Worm (Caenorhabditis elegans) whole organism, L1 larva: ENCODE results near the gene prx-19.

Experiments used
- aha-1 ChIP-seq: fragments of 150-350 bp; optimal IDR thresholded peaks from 2 replicates; lab custom pipeline; 2014; ENCODE audit warnings: missing biosample characterization, missing genetic modification characterization
- aly-2 ChIP-seq: fragments of 150-350 bp; optimal IDR thresholded peaks from 2 replicates; lab custom pipeline; 2014; ENCODE audit warnings: missing biosample characterization, missing genetic modification characterization
- ama-1 ChIP-seq: fragments of 150-350 bp; optimal IDR thresholded peaks from 2 replicates; lab custom pipeline; 2014
- blmp-1 ChIP-seq: fragments of 150-350 bp; optimal IDR thresholded peaks from 2 replicates; lab custom pipeline; 2014; ENCODE audit warnings: missing biosample characterization, missing genetic modification characterization
- ceh-8 ChIP-seq: fragments of 200-800 bp; sonication (Bioruptor generic); optimal IDR thresholded peaks from 2 replicates; lab custom pipeline; 2018; ENCODE audit warnings: mild to moderate bottlenecking, missing genetic modification characterization, moderate library complexity, missing compliant biosample characterization
- ceh-90 ChIP-seq: sonication (generic microtip); optimal IDR thresholded peaks from 2 replicates; lab custom pipeline; 2016; ENCODE audit warnings: missing genetic modification characterization, missing compliant biosample characterization
- ces-1 ChIP-seq: fragments of 150-350 bp; optimal IDR thresholded peaks from 2 replicates; lab custom pipeline; 2014; ENCODE audit warnings: missing biosample characterization, missing genetic modification reagents, missing genetic modification characterization
- dpl-1 ChIP-seq, 3 experiments: fragments of 150-350 bp in 2 of 3; sonication (generic microtip) in 1 of 3; optimal IDR thresholded peaks; 2 replicates each; lab custom pipeline; 2014 to 2017; ENCODE audit warnings: missing biosample characterization in 3 of 3, missing genetic modification characterization in 3 of 3, missing genetic modification reagents in 3 of 3
- dsc-1 ChIP-seq: sonication (generic microtip); optimal IDR thresholded peaks from 2 replicates; lab custom pipeline; 2016; ENCODE audit warnings: mild to moderate bottlenecking, missing genetic modification characterization, missing compliant biosample characterization
- efl-1 ChIP-seq, 4 experiments: fragments of 150-350 bp; optimal IDR thresholded peaks in 3 of 4; peaks in 1 of 4; 1 replicate in 1 of 4; 2 replicates in 3 of 4; lab custom pipeline; 2014; ENCODE audit warnings: missing biosample characterization in 2 of 4, missing genetic modification characterization in 2 of 4, missing genetic modification reagents in 2 of 4
- efl-3 ChIP-seq: fragments of 200-800 bp; sonication (Bioruptor generic); optimal IDR thresholded peaks from 2 replicates; lab custom pipeline; 2018; ENCODE audit warnings: mild to moderate bottlenecking, missing genetic modification characterization, missing compliant biosample characterization
- egl-13 ChIP-seq: sonication (generic microtip); optimal IDR thresholded peaks from 2 replicates; lab custom pipeline; 2016; ENCODE audit warnings: missing genotype, missing genetic modification reagents, missing genetic modification characterization, missing compliant biosample characterization
- egl-27 ChIP-seq, 2 experiments: fragments of 150-350 bp in 1 of 2; sonication (generic microtip); optimal IDR thresholded peaks; 3 replicates each; lab custom pipeline; 2017 to 2018; ENCODE audit warnings: missing biosample characterization in 2 of 2, missing genetic modification characterization in 2 of 2, missing genetic modification reagents in 2 of 2
- ets-5 ChIP-seq: fragments of 200-800 bp; sonication (Bioruptor generic); IDR thresholded peaks from 2 replicates; pipeline ENCODE4 v1.3.6; 2022; ENCODE audit warnings: missing genetic modification characterization, missing compliant biosample characterization
- fkh-10 ChIP-seq: sonication (generic microtip); optimal IDR thresholded peaks from 2 replicates; lab custom pipeline; 2017; ENCODE audit warnings: missing biosample characterization, missing genetic modification reagents, missing genetic modification characterization
- fkh-8 ChIP-seq: sonication (generic microtip); optimal IDR thresholded peaks from 2 replicates; lab custom pipeline; 2016; ENCODE audit warnings: mild to moderate bottlenecking, missing genetic modification characterization, missing compliant biosample characterization
- fos-1 ChIP-seq: fragments of 150-350 bp; optimal IDR thresholded peaks from 2 replicates; lab custom pipeline; 2014; ENCODE audit warnings: missing biosample characterization, missing genetic modification characterization
- grh-1 ChIP-seq: fragments of 200-800 bp; sonication (Bioruptor generic); IDR thresholded peaks from 2 replicates; pipeline ENCODE4 v1.3.6; 2022; ENCODE audit warnings: missing genetic modification reagents, missing genetic modification characterization, missing compliant biosample characterization
- hlh-17 ChIP-seq: fragments of 200-800 bp; sonication (Bioruptor generic); optimal IDR thresholded peaks from 2 replicates; lab custom pipeline; 2018; ENCODE audit warnings: missing genetic modification characterization, mild to moderate bottlenecking, missing compliant biosample characterization, moderate library complexity, borderline replicate concordance
- isw-1 ChIP-seq: fragments of 200-800 bp; sonication (Bioruptor generic); IDR thresholded peaks from 2 replicates; pipeline ENCODE4 v1.3.6; 2022; ENCODE audit warnings: missing genetic modification characterization, missing compliant biosample characterization
- jun-1 ChIP-seq: fragments of 150-350 bp; optimal IDR thresholded peaks from 2 replicates; lab custom pipeline; 2014; ENCODE audit warnings: missing biosample characterization, missing genetic modification reagents, missing genetic modification characterization
- lin-13 ChIP-seq: fragments of 150-350 bp; optimal IDR thresholded peaks from 2 replicates; lab custom pipeline; 2014; ENCODE audit warnings: missing biosample characterization, missing genetic modification reagents, missing genetic modification characterization
- lin-14 ChIP-seq: fragments of 200-800 bp; sonication (Bioruptor generic); optimal IDR thresholded peaks from 2 replicates; lab custom pipeline; 2018; ENCODE audit warnings: mild to moderate bottlenecking, missing genetic modification characterization, moderate library complexity, missing compliant biosample characterization
- lin-15B ChIP-seq: fragments of 150-350 bp; sonication (generic microtip); optimal IDR thresholded peaks from 3 replicates; lab custom pipeline; 2014; ENCODE audit warnings: missing biosample characterization, missing genetic modification characterization
- lin-39 ChIP-seq: fragments of 150-350 bp; optimal IDR thresholded peaks from 2 replicates; lab custom pipeline; 2014; ENCODE audit warnings: missing biosample characterization, missing genetic modification reagents, missing genetic modification characterization
- lir-3 ChIP-seq: sonication (generic microtip); optimal IDR thresholded peaks from 2 replicates; lab custom pipeline; 2016; ENCODE audit warnings: mild to moderate bottlenecking, missing genetic modification characterization, moderate library complexity, missing compliant biosample characterization; ENCODE audit not compliant: poor library complexity
- lsy-2 ChIP-seq, 2 experiments: fragments of 150-350 bp; optimal IDR thresholded peaks; 2 replicates each; lab custom pipeline; 2014; ENCODE audit warnings: missing biosample characterization in 2 of 2, missing genetic modification characterization in 2 of 2
- mef-2 ChIP-seq: fragments of 150-350 bp; optimal IDR thresholded peaks from 2 replicates; lab custom pipeline; 2014; ENCODE audit warnings: missing biosample characterization, missing genetic modification characterization
- mep-1 ChIP-seq: fragments of 150-350 bp; optimal IDR thresholded peaks from 2 replicates; lab custom pipeline; 2014; ENCODE audit warnings: missing biosample characterization, missing genetic modification characterization
- nhr-12 ChIP-seq: sonication (generic microtip); optimal IDR thresholded peaks from 2 replicates; lab custom pipeline; 2017; ENCODE audit warnings: missing biosample characterization, missing genetic modification characterization
- nhr-19 ChIP-seq: fragments of 200-800 bp; sonication (Bioruptor generic); conservative IDR thresholded peaks from 2 replicates; pipeline ENCODE4 v1.3.6; 2022; ENCODE audit warnings: missing genetic modification characterization, missing compliant biosample characterization
- nhr-20 ChIP-seq: sonication (generic microtip); optimal IDR thresholded peaks from 2 replicates; lab custom pipeline; 2016; ENCODE audit warnings: mild to moderate bottlenecking, missing genetic modification characterization, missing compliant biosample characterization
- nhr-237 ChIP-seq: fragments of 150-350 bp; optimal IDR thresholded peaks from 2 replicates; lab custom pipeline; 2014; ENCODE audit warnings: missing biosample characterization, missing genetic modification characterization
- nhr-28 ChIP-seq: fragments of 150-350 bp; optimal IDR thresholded peaks from 2 replicates; lab custom pipeline; 2014; ENCODE audit warnings: missing biosample characterization, missing genetic modification characterization
- nhr-71 ChIP-seq: sonication (generic microtip); optimal IDR thresholded peaks from 2 replicates; lab custom pipeline; 2016; ENCODE audit warnings: mild to moderate bottlenecking, missing genetic modification characterization, moderate library complexity, missing compliant biosample characterization
- nhr-77 ChIP-seq: fragments of 150-350 bp; optimal IDR thresholded peaks from 2 replicates; lab custom pipeline; 2014; ENCODE audit warnings: missing biosample characterization, missing genetic modification characterization
- nhr-90 ChIP-seq: sonication (generic microtip); optimal IDR thresholded peaks from 2 replicates; lab custom pipeline; 2016; ENCODE audit warnings: mild to moderate bottlenecking, missing genetic modification characterization, missing compliant biosample characterization; ENCODE audit not compliant: poor library complexity
- pqm-1 ChIP-seq: sonication (generic microtip); optimal IDR thresholded peaks from 3 replicates; lab custom pipeline; 2017; ENCODE audit warnings: missing biosample characterization, missing genetic modification characterization
- rnt-1 ChIP-seq: sonication (generic microtip); optimal IDR thresholded peaks from 2 replicates; lab custom pipeline; 2016; ENCODE audit warnings: mild to moderate bottlenecking, missing genetic modification characterization, moderate library complexity, missing compliant biosample characterization
- skn-1 ChIP-seq: fragments of 150-350 bp; optimal IDR thresholded peaks from 2 replicates; lab custom pipeline; 2014; ENCODE audit warnings: missing biosample characterization, missing genetic modification characterization
- snpc-4 ChIP-seq: fragments of 150-350 bp; optimal IDR thresholded peaks from 2 replicates; lab custom pipeline; 2014; ENCODE audit warnings: missing biosample characterization, missing genetic modification characterization
- snu-23 ChIP-seq: sonication (generic microtip); optimal IDR thresholded peaks from 2 replicates; lab custom pipeline; 2016; ENCODE audit warnings: missing genetic modification characterization, missing compliant biosample characterization
- sptf-1 ChIP-seq: fragments of 150-350 bp; optimal IDR thresholded peaks from 2 replicates; lab custom pipeline; 2014; ENCODE audit warnings: missing biosample characterization, missing genetic modification characterization
- sup-37 ChIP-seq: fragments of 200-800 bp; sonication (Bioruptor generic); optimal IDR thresholded peaks from 2 replicates; lab custom pipeline; 2018; ENCODE audit warnings: mild to moderate bottlenecking, missing genetic modification characterization, missing compliant biosample characterization
- swsn-7 ChIP-seq: sonication (generic microtip); optimal IDR thresholded peaks from 2 replicates; lab custom pipeline; 2016; ENCODE audit warnings: missing genetic modification characterization, missing compliant biosample characterization
- tlp-1 ChIP-seq: fragments of 150-350 bp; optimal IDR thresholded peaks from 2 replicates; lab custom pipeline; 2014; ENCODE audit warnings: missing biosample characterization, missing genetic modification characterization
- unc-130 ChIP-seq: fragments of 150-350 bp; optimal IDR thresholded peaks from 2 replicates; lab custom pipeline; 2017; ENCODE audit warnings: missing biosample characterization, missing genetic modification characterization, inconsistent platforms
- unc-62 ChIP-seq: fragments of 150-350 bp; optimal IDR thresholded peaks from 2 replicates; lab custom pipeline; 2014; ENCODE audit warnings: missing biosample characterization, missing genetic modification reagents, missing genetic modification characterization
- unc-86 ChIP-seq: sonication (generic microtip); optimal IDR thresholded peaks from 2 replicates; lab custom pipeline; 2016; ENCODE audit warnings: missing genetic modification characterization, missing compliant biosample characterization
- vab-15 ChIP-seq: sonication (generic microtip); optimal IDR thresholded peaks from 2 replicates; lab custom pipeline; 2017; ENCODE audit warnings: missing genotype, mild to moderate bottlenecking, missing genetic modification characterization, missing compliant biosample characterization
- xbp-1 ChIP-seq: sonication (generic microtip); optimal IDR thresholded peaks from 2 replicates; lab custom pipeline; 2016; ENCODE audit warnings: missing genetic modification characterization, missing compliant biosample characterization
- zip-4 ChIP-seq: fragments of 200-800 bp; sonication (Bioruptor generic); optimal IDR thresholded peaks from 2 replicates; lab custom pipeline; 2018; ENCODE audit warnings: mild to moderate bottlenecking, missing genetic modification characterization, moderate library complexity, missing compliant biosample characterization
- ztf-11 ChIP-seq, 2 experiments: sonication (generic microtip); optimal IDR thresholded peaks; 2 replicates each; lab custom pipeline; 2016 to 2017; ENCODE audit warnings: missing genetic modification characterization in 2 of 2, missing biosample characterization in 1 of 2, missing compliant biosample characterization in 1 of 2

The prx-19 gene

ce11 chrIII:8782080-8782479, 27.0 kb downstream of the prx-19 start:
- TF ChIP-seq ceh-8 = no peak
- TF ChIP-seq ama-1 = no peak
- no peak for TF ChIP-seq aly-2 (tag; lab: Kevin White, UChicago)
- TF ChIP-seq snu-23 = no peak
- no peak for TF ChIP-seq ztf-11 (tag; optimal IDR thresholded peaks at IDR 0.05; lab: Kevin White, UChicago)
- no peak for TF ChIP-seq nhr-28 (tag; lab: Kevin White, UChicago)
- TF ChIP-seq mef-2 (tag; lab: Kevin White, UChicago) = peak; percentile 31
- peak; percentile 67 for TF ChIP-seq fkh-10 (GFP tag; lab: Kevin White, UChicago)
- TF ChIP-seq pqm-1 (tag; lab: Kevin White, UChicago) = no peak
- no peak for TF ChIP-seq sptf-1 (tag; lab: Kevin White, UChicago)
- TF ChIP-seq egl-27 (tag; optimal IDR thresholded peaks at IDR 0.05; lab: Kevin White, UChicago) = no peak
- TF ChIP-seq hlh-17 (GFP tag; lab: Kevin White, UChicago) = no peak
- no peak for TF ChIP-seq snpc-4
- TF ChIP-seq ces-1 (GFP tag; lab: Kevin White, UChicago) = no peak
- TF ChIP-seq vab-15 (tag; lab: Kevin White, UChicago) = no peak
- no peak for TF ChIP-seq xbp-1 (tag; lab: Kevin White, UChicago)
- no peak for TF ChIP-seq nhr-77 (tag; lab: Kevin White, UChicago)
- no peak for TF ChIP-seq efl-1 (optimal IDR thresholded peaks at IDR 0.05; lab: Kevin White, UChicago)
- TF ChIP-seq efl-1 (GFP tag; optimal IDR thresholded peaks at IDR 0.05 in 1 of 2; lab: Kevin White, UChicago) = peak; percentile 2 to 3
- TF ChIP-seq nhr-20 (tag; lab: Kevin White, UChicago) = no peak
- peak; percentile 12 to 31 for TF ChIP-seq lsy-2 (tag; optimal IDR thresholded peaks at IDR 0.05; lab: Kevin White, UChicago)
- TF ChIP-seq egl-13 (tag; lab: Kevin White, UChicago) = no peak
- no peak for TF ChIP-seq tlp-1 (tag; lab: Kevin White, UChicago)
- TF ChIP-seq nhr-237 (tag; lab: Kevin White, UChicago) = no peak
- peak; percentile 14 for TF ChIP-seq dsc-1 (tag; lab: Kevin White, UChicago)
- TF ChIP-seq unc-86 (tag; lab: Kevin White, UChicago) = no peak
- peak; percentile 86 for TF ChIP-seq lin-14 (GFP tag; lab: Kevin White, UChicago)
- no peak for TF ChIP-seq swsn-7
- TF ChIP-seq sup-37 (GFP tag; lab: Kevin White, UChicago) = no peak
- no peak for TF ChIP-seq lin-39 (tag; lab: Kevin White, UChicago)
- TF ChIP-seq lin-13 (GFP tag; lab: Kevin White, UChicago) = no peak
- peak; percentile 24 for TF ChIP-seq fkh-8 (tag; lab: Kevin White, UChicago)
- TF ChIP-seq ets-5 (GFP tag; lab: Robert Waterston, UW) = no peak
- TF ChIP-seq zip-4 = no peak
- no peak for TF ChIP-seq lin-15B (tag; lab: Kevin White, UChicago)
- peak; percentile 3 for TF ChIP-seq mep-1
- peak; percentile 39 for TF ChIP-seq nhr-71
- TF ChIP-seq ceh-90 (tag; lab: Kevin White, UChicago) = no peak
- TF ChIP-seq lir-3 (tag; lab: Kevin White, UChicago) = no peak
- TF ChIP-seq isw-1 (GFP tag; lab: Robert Waterston, UW) = no peak
- no peak for TF ChIP-seq nhr-12 (tag; lab: Kevin White, UChicago)
- TF ChIP-seq skn-1 = peak; percentile 16

ce11 chrIII:8780473-8780872, 28.6 kb downstream of the prx-19 start:
- no peak for TF ChIP-seq swsn-7
- peak; percentile 55 for TF ChIP-seq nhr-90 (tag; lab: Kevin White, UChicago)
- TF ChIP-seq nhr-19 = peak; percentile 53
- TF ChIP-seq lsy-2 (tag; optimal IDR thresholded peaks at IDR 0.05; lab: Kevin White, UChicago) = peak in 1 of 2 experiments; percentile 55
- TF ChIP-seq skn-1 = peak; percentile 21
- no peak for TF ChIP-seq fkh-10 (GFP tag; lab: Kevin White, UChicago)
- TF ChIP-seq dpl-1 (GFP tag; optimal IDR thresholded peaks at IDR 0.05; lab: Kevin White, UChicago) = peak in 2 of 3 experiments; percentile 33 to 43
- peak; percentile 81 for TF ChIP-seq nhr-71
- no peak for TF ChIP-seq unc-62 (GFP tag; lab: Kevin White, UChicago)
- peak; percentile 53 for TF ChIP-seq jun-1 (tag; lab: Kevin White, UChicago)
- TF ChIP-seq blmp-1 (tag; lab: Kevin White, UChicago) = peak; percentile 81
- no peak for TF ChIP-seq efl-3 (GFP tag; lab: Kevin White, UChicago)
- TF ChIP-seq grh-1 (GFP tag; lab: Robert Waterston, UW) = peak; percentile 87
- TF ChIP-seq mep-1 = peak; percentile 47
- TF ChIP-seq lin-13 (GFP tag; lab: Kevin White, UChicago) = no peak
- TF ChIP-seq aha-1 (tag; lab: Kevin White, UChicago) = no peak
- peak; percentile 8 for TF ChIP-seq fos-1 (tag; lab: Kevin White, UChicago)
- peak; percentile 27 for TF ChIP-seq lir-3 (tag; lab: Kevin White, UChicago)
- TF ChIP-seq rnt-1 (tag; lab: Kevin White, UChicago) = peak; percentile 28
- TF ChIP-seq unc-130 = no peak
